Fruit fly (Drosophila melanogaster) Kc167 (cell line): ENCODE measurements around the gene CG34256.

Source experiments
- Myc ChIP-seq: fragments of >200 bp; optimal IDR thresholded peaks from 2 replicates; lab custom pipeline; 2017; ENCODE audit warnings: missing external identifiers
- h ChIP-seq: fragments of >200 bp; optimal IDR thresholded peaks from 3 replicates; lab custom pipeline; 2018; ENCODE audit warnings: missing external identifiers
- psq ChIP-seq: fragments of >200 bp; optimal IDR thresholded peaks from 2 replicates; lab custom pipeline; 2017; ENCODE audit warnings: missing external identifiers
- ttk ChIP-seq: sonication (Bioruptor generic); optimal IDR thresholded peaks from 2 replicates; lab custom pipeline; 2017; ENCODE audit warnings: missing external identifiers

dm6 chr3L:19004120-19004519 is 14.5 kb upstream of the CG34256 start:
- TF ChIP-seq h (lab: Kevin White, UChicago) (no peak), ttk (lab: Kevin White, UChicago) (no peak), Myc (no peak), psq (no peak)
